Worm (Caenorhabditis elegans) whole organism, young adult: ENCODE results near the gene cest-2.3.

Experiments
- Y79H2A.3 ChIP-seq: fragments of 200-800 bp; sonication (Bioruptor generic); conservative IDR thresholded peaks from 2 replicates; pipeline ENCODE4 v1.3.6; 2022; ENCODE audit warnings: missing genetic modification reagents, missing genetic modification characterization, missing compliant biosample characterization
- aptf-3 ChIP-seq: fragments of 200-800 bp; sonication (Bioruptor generic); IDR thresholded peaks from 2 replicates; pipeline ENCODE4 v1.3.6; 2022; ENCODE audit warnings: missing genetic modification characterization, missing compliant biosample characterization
- chd-7 ChIP-seq: sonication (generic microtip); optimal IDR thresholded peaks from 2 replicates; lab custom pipeline; 2016; ENCODE audit warnings: mild to moderate bottlenecking, missing genetic modification characterization, moderate library complexity, missing compliant biosample characterization
- dpff-1 ChIP-seq: sonication (generic microtip); optimal IDR thresholded peaks from 2 replicates; lab custom pipeline; 2017; ENCODE audit warnings: mild to moderate bottlenecking, missing genetic modification characterization, missing compliant biosample characterization
- nfyb-1 ChIP-seq: fragments of 200-800 bp; sonication (Bioruptor generic); IDR thresholded peaks from 2 replicates; pipeline ENCODE4 v1.3.6; 2022; ENCODE audit warnings: missing genetic modification reagents, missing genetic modification characterization, missing compliant biosample characterization
- nhr-120 ChIP-seq: fragments of 200-800 bp; sonication (Bioruptor generic); IDR thresholded peaks from 2 replicates; pipeline ENCODE4 v1.3.6; 2022; ENCODE audit warnings: missing genetic modification characterization, missing compliant biosample characterization
- pha-4 ChIP-seq: fragments of 150-350 bp; sonication (generic microtip); optimal IDR thresholded peaks from 2 replicates; lab custom pipeline; 2014; ENCODE audit warnings: missing biosample characterization, missing genetic modification reagents, missing genetic modification characterization

- no peak for TF ChIP-seq pha-4
- TF ChIP-seq aptf-3 (GFP tag; lab: Robert Waterston, UW), result no peak
- TF ChIP-seq nfyb-1 (GFP tag; lab: Robert Waterston, UW), result no peak
- TF ChIP-seq nhr-120, result no peak
- TF ChIP-seq Y79H2A.3 (GFP tag; lab: Robert Waterston, UW), result no peak
- TF ChIP-seq chd-7 (tag; lab: Kevin White, UChicago), result no peak
- no peak for TF ChIP-seq dpff-1
Measured at ce11 chrV:14134757-14135441, 47.9 kb downstream of the cest-2.3 start.
